Worm (Caenorhabditis elegans) whole organism, L1 larva: Measurements from ENCODE around the gene glct-6.

Experiments used
- C16A3.4 ChIP-seq: fragments of 150-350 bp; optimal IDR thresholded peaks from 2 replicates; lab custom pipeline; 2014; ENCODE audit warnings: missing biosample characterization, missing genetic modification characterization
- Y116A8C.19 ChIP-seq: sonication (generic microtip); optimal IDR thresholded peaks from 2 replicates; lab custom pipeline; 2016; ENCODE audit warnings: missing compliant biosample characterization, missing genetic modification characterization, borderline replicate concordance
- aha-1 ChIP-seq: fragments of 150-350 bp; optimal IDR thresholded peaks from 2 replicates; lab custom pipeline; 2014; ENCODE audit warnings: missing biosample characterization, missing genetic modification characterization
- alr-1 ChIP-seq: fragments of 200-800 bp; sonication (Bioruptor generic); optimal IDR thresholded peaks from 2 replicates; lab custom pipeline; 2018; ENCODE audit warnings: borderline replicate concordance, mild to moderate bottlenecking, missing genetic modification characterization, missing compliant biosample characterization
- blmp-1 ChIP-seq: fragments of 150-350 bp; optimal IDR thresholded peaks from 2 replicates; lab custom pipeline; 2014; ENCODE audit warnings: missing biosample characterization, missing genetic modification characterization
- ceh-63 ChIP-seq: fragments of 200-800 bp; sonication (Bioruptor generic); optimal IDR thresholded peaks from 2 replicates; lab custom pipeline; 2018; ENCODE audit warnings: mild to moderate bottlenecking, missing genetic modification characterization, missing compliant biosample characterization
- ceh-88 ChIP-seq: fragments of 200-800 bp; sonication (Bioruptor generic); IDR thresholded peaks from 2 replicates; pipeline ENCODE4 v1.3.6; 2022; ENCODE audit warnings: missing genetic modification characterization, missing compliant biosample characterization
- dsc-1 ChIP-seq: sonication (generic microtip); optimal IDR thresholded peaks from 2 replicates; lab custom pipeline; 2016; ENCODE audit warnings: mild to moderate bottlenecking, missing genetic modification characterization, missing compliant biosample characterization
- efl-1 ChIP-seq, 4 experiments: fragments of 150-350 bp; optimal IDR thresholded peaks in 3 of 4; peaks in 1 of 4; 1 replicate in 1 of 4; 2 replicates in 3 of 4; lab custom pipeline; 2014; ENCODE audit warnings: missing biosample characterization in 2 of 4, missing genetic modification characterization in 2 of 4, missing genetic modification reagents in 2 of 4
- efl-3 ChIP-seq: fragments of 200-800 bp; sonication (Bioruptor generic); optimal IDR thresholded peaks from 2 replicates; lab custom pipeline; 2018; ENCODE audit warnings: mild to moderate bottlenecking, missing genetic modification characterization, missing compliant biosample characterization
- egl-13 ChIP-seq: sonication (generic microtip); optimal IDR thresholded peaks from 2 replicates; lab custom pipeline; 2016; ENCODE audit warnings: missing genotype, missing genetic modification reagents, missing genetic modification characterization, missing compliant biosample characterization
- elt-2 ChIP-seq: sonication (generic microtip); optimal IDR thresholded peaks from 2 replicates; lab custom pipeline; 2016; ENCODE audit warnings: missing genetic modification characterization, mild to moderate bottlenecking, inconsistent platforms, missing compliant biosample characterization, missing genetic modification reagents
- elt-3 ChIP-seq, 6 experiments: fragments of 150-350 bp in 1 of 6; sonication (generic microtip); optimal IDR thresholded peaks; 2 replicates each; lab custom pipeline; 2017 to 2018; ENCODE audit warnings: missing biosample characterization in 6 of 6, missing genetic modification characterization in 6 of 6, inconsistent platforms in 1 of 6
- ets-5 ChIP-seq: fragments of 200-800 bp; sonication (Bioruptor generic); IDR thresholded peaks from 2 replicates; pipeline ENCODE4 v1.3.6; 2022; ENCODE audit warnings: missing genetic modification characterization, missing compliant biosample characterization
- fkh-10 ChIP-seq: sonication (generic microtip); optimal IDR thresholded peaks from 2 replicates; lab custom pipeline; 2017; ENCODE audit warnings: missing biosample characterization, missing genetic modification reagents, missing genetic modification characterization
- grh-1 ChIP-seq: fragments of 200-800 bp; sonication (Bioruptor generic); IDR thresholded peaks from 2 replicates; pipeline ENCODE4 v1.3.6; 2022; ENCODE audit warnings: missing genetic modification reagents, missing genetic modification characterization, missing compliant biosample characterization
- lin-13 ChIP-seq: fragments of 150-350 bp; optimal IDR thresholded peaks from 2 replicates; lab custom pipeline; 2014; ENCODE audit warnings: missing biosample characterization, missing genetic modification reagents, missing genetic modification characterization
- lin-15B ChIP-seq: fragments of 150-350 bp; sonication (generic microtip); optimal IDR thresholded peaks from 3 replicates; lab custom pipeline; 2014; ENCODE audit warnings: missing biosample characterization, missing genetic modification characterization
- lin-35 ChIP-seq, 2 experiments: fragments of 150-350 bp; optimal IDR thresholded peaks; 2 replicates each; lab custom pipeline; 2014; ENCODE audit warnings: missing biosample characterization in 2 of 2, missing genetic modification characterization in 2 of 2, missing genetic modification reagents in 2 of 2
- lsy-2 ChIP-seq, 2 experiments: fragments of 150-350 bp; optimal IDR thresholded peaks; 2 replicates each; lab custom pipeline; 2014; ENCODE audit warnings: missing biosample characterization in 2 of 2, missing genetic modification characterization in 2 of 2
- mdl-1 ChIP-seq, 2 experiments: fragments of 150-350 bp; optimal IDR thresholded peaks; 2 replicates each; lab custom pipeline; 2014 to 2017; ENCODE audit warnings: missing biosample characterization in 2 of 2, missing genetic modification characterization in 2 of 2, inconsistent platforms in 1 of 2
- mef-2 ChIP-seq: fragments of 150-350 bp; optimal IDR thresholded peaks from 2 replicates; lab custom pipeline; 2014; ENCODE audit warnings: missing biosample characterization, missing genetic modification characterization
- mep-1 ChIP-seq: fragments of 150-350 bp; optimal IDR thresholded peaks from 2 replicates; lab custom pipeline; 2014; ENCODE audit warnings: missing biosample characterization, missing genetic modification characterization
- nhr-12 ChIP-seq: sonication (generic microtip); optimal IDR thresholded peaks from 2 replicates; lab custom pipeline; 2017; ENCODE audit warnings: missing biosample characterization, missing genetic modification characterization
- nhr-28 ChIP-seq: fragments of 150-350 bp; optimal IDR thresholded peaks from 2 replicates; lab custom pipeline; 2014; ENCODE audit warnings: missing biosample characterization, missing genetic modification characterization
- nhr-77 ChIP-seq: fragments of 150-350 bp; optimal IDR thresholded peaks from 2 replicates; lab custom pipeline; 2014; ENCODE audit warnings: missing biosample characterization, missing genetic modification characterization
- nhr-84 ChIP-seq: sonication (generic microtip); optimal IDR thresholded peaks from 2 replicates; lab custom pipeline; 2017; ENCODE audit warnings: missing biosample characterization, missing genetic modification characterization
- nhr-85 ChIP-seq: sonication (generic microtip); peaks from one replicate; lab custom pipeline; 2016; ENCODE audit warnings: missing genetic modification characterization, inconsistent platforms, missing compliant biosample characterization
- nhr-90 ChIP-seq: sonication (generic microtip); optimal IDR thresholded peaks from 2 replicates; lab custom pipeline; 2016; ENCODE audit warnings: mild to moderate bottlenecking, missing genetic modification characterization, missing compliant biosample characterization; ENCODE audit not compliant: poor library complexity
- pag-3 ChIP-seq: sonication (generic microtip); optimal IDR thresholded peaks from 2 replicates; lab custom pipeline; 2017; ENCODE audit warnings: missing genetic modification characterization, mild to moderate bottlenecking, missing compliant biosample characterization, antibody characterized with exemption, borderline replicate concordance; ENCODE audit not compliant: insufficient read depth
- rnt-1 ChIP-seq: sonication (generic microtip); optimal IDR thresholded peaks from 2 replicates; lab custom pipeline; 2016; ENCODE audit warnings: mild to moderate bottlenecking, missing genetic modification characterization, moderate library complexity, missing compliant biosample characterization
- snpc-4 ChIP-seq: fragments of 150-350 bp; optimal IDR thresholded peaks from 2 replicates; lab custom pipeline; 2014; ENCODE audit warnings: missing biosample characterization, missing genetic modification characterization
- snu-23 ChIP-seq: sonication (generic microtip); optimal IDR thresholded peaks from 2 replicates; lab custom pipeline; 2016; ENCODE audit warnings: missing genetic modification characterization, missing compliant biosample characterization
- sup-37 ChIP-seq: fragments of 200-800 bp; sonication (Bioruptor generic); optimal IDR thresholded peaks from 2 replicates; lab custom pipeline; 2018; ENCODE audit warnings: mild to moderate bottlenecking, missing genetic modification characterization, missing compliant biosample characterization
- swsn-7 ChIP-seq: sonication (generic microtip); optimal IDR thresholded peaks from 2 replicates; lab custom pipeline; 2016; ENCODE audit warnings: missing genetic modification characterization, missing compliant biosample characterization
- tbx-2 ChIP-seq: sonication (generic microtip); optimal IDR thresholded peaks from 2 replicates; lab custom pipeline; 2016; ENCODE audit warnings: missing genetic modification characterization, missing compliant biosample characterization
- unc-130 ChIP-seq: fragments of 150-350 bp; optimal IDR thresholded peaks from 2 replicates; lab custom pipeline; 2017; ENCODE audit warnings: missing biosample characterization, missing genetic modification characterization, inconsistent platforms
- unc-98 ChIP-seq: fragments of 200-800 bp; sonication (Bioruptor generic); IDR thresholded peaks from 2 replicates; pipeline ENCODE4 v1.3.6; 2022; ENCODE audit warnings: missing genetic modification characterization, missing compliant biosample characterization
- vab-15 ChIP-seq: sonication (generic microtip); optimal IDR thresholded peaks from 2 replicates; lab custom pipeline; 2017; ENCODE audit warnings: missing genotype, mild to moderate bottlenecking, missing genetic modification characterization, missing compliant biosample characterization
- zag-1 ChIP-seq: fragments of 150-350 bp; optimal IDR thresholded peaks from 2 replicates; lab custom pipeline; 2014; ENCODE audit warnings: missing biosample characterization, missing genetic modification characterization
- zip-4 ChIP-seq: fragments of 200-800 bp; sonication (Bioruptor generic); optimal IDR thresholded peaks from 2 replicates; lab custom pipeline; 2018; ENCODE audit warnings: mild to moderate bottlenecking, missing genetic modification characterization, moderate library complexity, missing compliant biosample characterization
- ztf-11 ChIP-seq, 2 experiments: sonication (generic microtip); optimal IDR thresholded peaks; 2 replicates each; lab custom pipeline; 2016 to 2017; ENCODE audit warnings: missing genetic modification characterization in 2 of 2, missing biosample characterization in 1 of 2, missing compliant biosample characterization in 1 of 2
- ztf-4 ChIP-seq: fragments of 150-350 bp; optimal IDR thresholded peaks from 2 replicates; lab custom pipeline; 2014; ENCODE audit warnings: missing biosample characterization, missing genetic modification characterization

Gene glct-6

ce11 chrIV:3742426-3742839, 41.6 kb upstream of the glct-6 start (continued):
- TF ChIP-seq pag-3 (tag; lab: Kevin White, UChicago) (no peak), alr-1 (no peak)

- TF ChIP-seq zag-1 (tag; lab: Kevin White, UChicago), result no peak
- peak in 1 of 2 experiments; percentile 42 for TF ChIP-seq lin-35 (GFP tag; optimal IDR thresholded peaks at IDR 0.05; lab: Kevin White, UChicago)
- TF ChIP-seq, all 84 proteins: peak for 1
Observed at ce11 chrIV:3743748-3744147, 40.3 kb upstream of the glct-6 start, which contains the start of gene siah-1. Gene siah-1, plus strand, starts transcription at chrIV:3744048.

ce11 chrIV:3745806-3746205, 38.2 kb upstream of the glct-6 start:
- no peak for TF ChIP-seq efl-1 (optimal IDR thresholded peaks at IDR 0.05; lab: Kevin White, UChicago)
- TF ChIP-seq efl-1 (GFP tag; optimal IDR thresholded peaks at IDR 0.05 in 1 of 2; lab: Kevin White, UChicago), result peak in 1 of 2 experiments; percentile 72
- no peak for TF ChIP-seq aha-1 (tag; lab: Kevin White, UChicago)
- no peak for TF ChIP-seq pag-3 (tag; lab: Kevin White, UChicago)
- TF ChIP-seq ets-5 (GFP tag; lab: Robert Waterston, UW), result peak; percentile 86; the same call in 1 of the 2 replicates
- TF ChIP-seq elt-2 (tag; lab: Kevin White, UChicago), result no peak
- TF ChIP-seq zip-4 (GFP tag; lab: Kevin White, UChicago), result no peak
- no peak for TF ChIP-seq lin-13
- no peak for TF ChIP-seq elt-3 (tag; optimal IDR thresholded peaks at IDR 0.05; lab: Kevin White, UChicago)

- TF ChIP-seq ztf-11 (tag; optimal IDR thresholded peaks at IDR 0.05; lab: Kevin White, UChicago) (no peak), elt-3 (tag; optimal IDR thresholded peaks at IDR 0.05; lab: Kevin White, UChicago) (no peak), egl-13 (tag; lab: Kevin White, UChicago) (no peak), swsn-7 (no peak), unc-130 (tag; lab: Kevin White, UChicago) (no peak), Y116A8C.19 (tag; lab: Kevin White, UChicago) (no peak), mep-1 (tag; lab: Kevin White, UChicago) (no peak), nhr-12 (tag; lab: Kevin White, UChicago) (no peak), mef-2 (tag; lab: Kevin White, UChicago) (no peak), ceh-88 (GFP tag; lab: Robert Waterston, UW) (no peak), ceh-63 (GFP tag; lab: Kevin White, UChicago) (no peak)
- TF ChIP-seq, all 84 proteins: peak for 0
Observed at ce11 chrIV:3751001-3751400, 33.0 kb upstream of the glct-6 start, which contains the start of gene ugt-45. Gene ugt-45, minus strand, starts transcription at chrIV:3751101.

ce11 chrIV:3752276-3752675, 31.7 kb upstream of the glct-6 start:
- no peak for TF ChIP-seq snpc-4 (tag; lab: Kevin White, UChicago)
- TF ChIP-seq efl-3 (GFP tag; lab: Kevin White, UChicago), result no peak
- TF ChIP-seq C16A3.4 (tag; lab: Kevin White, UChicago), result no peak
- TF ChIP-seq vab-15 (tag; lab: Kevin White, UChicago), result no peak
- no peak for TF ChIP-seq zip-4 (GFP tag; lab: Kevin White, UChicago)
- TF ChIP-seq nhr-28 (tag; lab: Kevin White, UChicago), result no peak
- TF ChIP-seq dsc-1 (tag; lab: Kevin White, UChicago), result no peak
- TF ChIP-seq snu-23 (GFP tag; lab: Kevin White, UChicago), result peak; percentile 21
- no peak for TF ChIP-seq grh-1 (GFP tag; lab: Robert Waterston, UW)
- TF ChIP-seq sup-37, result no peak
- no peak for TF ChIP-seq unc-98 (GFP tag; lab: Robert Waterston, UW)
- TF ChIP-seq nhr-85 (tag; lab: Kevin White, UChicago), result peak; percentile 39
- no peak for TF ChIP-seq Y116A8C.19 (tag; lab: Kevin White, UChicago)
- no peak for TF ChIP-seq lsy-2 (tag; optimal IDR thresholded peaks at IDR 0.05; lab: Kevin White, UChicago)
- no peak for TF ChIP-seq nhr-84 (tag; lab: Kevin White, UChicago)
- TF ChIP-seq alr-1, result no peak
- peak in 1 of 2 experiments; percentile 8 for TF ChIP-seq lin-35 (GFP tag; optimal IDR thresholded peaks at IDR 0.05; lab: Kevin White, UChicago)
- TF ChIP-seq fkh-10 (GFP tag; lab: Kevin White, UChicago), result no peak
- TF ChIP-seq lin-15B, result no peak
- TF ChIP-seq nhr-77 (tag; lab: Kevin White, UChicago), result no peak
- TF ChIP-seq nhr-90 (tag; lab: Kevin White, UChicago), result no peak
- no peak for TF ChIP-seq blmp-1 (tag; lab: Kevin White, UChicago)
- no peak for TF ChIP-seq ztf-4 (tag; lab: Kevin White, UChicago)
- no peak for TF ChIP-seq swsn-7
- TF ChIP-seq rnt-1, result no peak
- TF ChIP-seq aha-1 (tag; lab: Kevin White, UChicago), result no peak
- TF ChIP-seq tbx-2 (tag; lab: Kevin White, UChicago), result no peak
- TF ChIP-seq mdl-1 (tag; optimal IDR thresholded peaks at IDR 0.05; lab: Kevin White, UChicago), result no peak
